Worm (Caenorhabditis elegans) whole organism, L4 larva: ENCODE results near the gene prx-3.

Experiments
- F26F4.8 ChIP-seq: fragments of 200-800 bp; sonication (Bioruptor generic); conservative IDR thresholded peaks from 2 replicates; pipeline ENCODE4 v1.3.6; 2022; ENCODE audit warnings: missing genetic modification characterization, missing compliant biosample characterization
- F37D6.2 ChIP-seq: sonication (generic microtip); optimal IDR thresholded peaks from 2 replicates; lab custom pipeline; 2016; ENCODE audit warnings: mild to moderate bottlenecking, missing genetic modification characterization, missing compliant biosample characterization
- F44E2.7 ChIP-seq: fragments of 200-800 bp; sonication (Bioruptor generic); IDR thresholded peaks from 2 replicates; pipeline ENCODE4 v2.1.2; 2022; ENCODE audit warnings: missing genetic modification characterization, missing compliant biosample characterization
- Y105C5A.15 ChIP-seq: fragments of 200-800 bp; sonication (Bioruptor generic); IDR thresholded peaks from 2 replicates; pipeline ENCODE4 v1.3.6; 2022; ENCODE audit warnings: missing genetic modification characterization, missing compliant biosample characterization
- Y75B8A.6 ChIP-seq: fragments of 200-800 bp; sonication (Bioruptor generic); IDR thresholded peaks from 2 replicates; pipeline ENCODE4 v1.3.6; 2022; ENCODE audit warnings: missing genetic modification reagents, missing genetic modification characterization, missing compliant biosample characterization
- ZK337.2 ChIP-seq: fragments of 200-800 bp; sonication (Bioruptor generic); IDR thresholded peaks from 2 replicates; pipeline ENCODE4 v1.3.6; 2022; ENCODE audit warnings: missing genetic modification reagents, missing genetic modification characterization, missing compliant biosample characterization
- aha-1 ChIP-seq: fragments of 150-350 bp; peaks from one replicate; lab custom pipeline; 2014; ENCODE audit warnings: missing biosample characterization, missing genetic modification characterization
- ama-1 ChIP-seq: fragments of 150-350 bp; optimal IDR thresholded peaks from 2 replicates; lab custom pipeline; 2014; ENCODE audit warnings: inconsistent platforms, mixed read lengths
- arid-1 ChIP-seq: fragments of 200-800 bp; sonication (Bioruptor generic); conservative IDR thresholded peaks from 2 replicates; pipeline ENCODE4 v1.3.6; 2022; ENCODE audit warnings: missing genetic modification reagents, missing genetic modification characterization, missing compliant biosample characterization
- ceh-28 ChIP-seq: fragments of 150-350 bp; optimal IDR thresholded peaks from 2 replicates; lab custom pipeline; 2014; ENCODE audit warnings: missing biosample characterization, missing genetic modification reagents, missing genetic modification characterization
- ceh-32 ChIP-seq: sonication (generic microtip); optimal IDR thresholded peaks from 2 replicates; lab custom pipeline; 2016; ENCODE audit warnings: mild to moderate bottlenecking, missing genetic modification characterization, missing compliant biosample characterization; ENCODE audit not compliant: poor library complexity
- ceh-44 ChIP-seq: fragments of 200-800 bp; sonication (Bioruptor generic); IDR thresholded peaks from 2 replicates; pipeline ENCODE4 v1.3.6; 2022; ENCODE audit warnings: missing genetic modification reagents, missing genetic modification characterization, missing compliant biosample characterization
- ceh-62 ChIP-seq: sonication (generic microtip); optimal IDR thresholded peaks from 2 replicates; lab custom pipeline; 2017; ENCODE audit warnings: missing biosample characterization, missing genetic modification characterization
- ces-1 ChIP-seq: fragments of 150-350 bp; sonication (generic microtip); optimal IDR thresholded peaks from 4 replicates; lab custom pipeline; 2014; ENCODE audit warnings: missing biosample characterization, missing genetic modification reagents, missing genetic modification characterization
- ctbp-1 ChIP-seq: fragments of 200-800 bp; sonication (Bioruptor generic); IDR thresholded peaks from 2 replicates; pipeline ENCODE4 v1.3.6; 2022; ENCODE audit warnings: missing genetic modification reagents, missing genetic modification characterization, missing compliant biosample characterization
- dmd-6 ChIP-seq: fragments of 200-800 bp; sonication (Bioruptor generic); IDR thresholded peaks from 2 replicates; pipeline ENCODE4 v1.3.6; 2022; ENCODE audit warnings: missing genetic modification reagents, missing genetic modification characterization, missing compliant biosample characterization
- dmd-9 ChIP-seq: fragments of 200-800 bp; sonication (Bioruptor generic); IDR thresholded peaks from 2 replicates; pipeline ENCODE4 v1.3.6; 2022; ENCODE audit warnings: missing genetic modification reagents, missing genetic modification characterization, missing compliant biosample characterization
- dpl-1 ChIP-seq: fragments of 150-350 bp; optimal IDR thresholded peaks from 2 replicates; lab custom pipeline; 2014; ENCODE audit warnings: missing biosample characterization, missing genetic modification reagents, missing genetic modification characterization
- duxl-1 ChIP-seq: sonication (generic microtip); optimal IDR thresholded peaks from 2 replicates; lab custom pipeline; 2016; ENCODE audit warnings: mild to moderate bottlenecking, missing genetic modification characterization, moderate library complexity, missing compliant biosample characterization; ENCODE audit not compliant: poor library complexity
- dve-1 ChIP-seq: sonication (generic microtip); optimal IDR thresholded peaks from 2 replicates; lab custom pipeline; 2017; ENCODE audit warnings: antibody characterized with exemption, mild to moderate bottlenecking, missing genetic modification characterization, missing compliant biosample characterization; ENCODE audit not compliant: insufficient read depth
- egl-27 ChIP-seq: sonication (generic microtip); optimal IDR thresholded peaks from 3 replicates; lab custom pipeline; 2017; ENCODE audit warnings: missing biosample characterization, missing genetic modification reagents, missing genetic modification characterization
- hif-1 ChIP-seq, 2 experiments: sonication (generic microtip); optimal IDR thresholded peaks; 2 replicates each; lab custom pipeline; 2016 to 2017; ENCODE audit warnings: missing compliant biosample characterization in 2 of 2, missing genetic modification characterization in 2 of 2, missing genetic modification reagents in 2 of 2, missing genotype in 2 of 2, mild to moderate bottlenecking in 1 of 2
- hlh-11 ChIP-seq: fragments of 200-800 bp; sonication (Bioruptor generic); optimal IDR thresholded peaks from 2 replicates; lab custom pipeline; 2018; ENCODE audit warnings: mild to moderate bottlenecking, missing genetic modification characterization, missing compliant biosample characterization
- hlh-30 ChIP-seq: sonication (generic microtip); optimal IDR thresholded peaks from 2 replicates; lab custom pipeline; 2017; ENCODE audit warnings: antibody characterized with exemption, mild to moderate bottlenecking, missing genetic modification characterization, missing compliant biosample characterization; ENCODE audit not compliant: insufficient read depth
- hmg-1.1 ChIP-seq: fragments of 200-800 bp; sonication (Bioruptor generic); IDR thresholded peaks from 2 replicates; pipeline ENCODE4 v1.3.6; 2022; ENCODE audit warnings: missing genetic modification reagents, missing genetic modification characterization, missing compliant biosample characterization
- lin-1 ChIP-seq: fragments of 200-800 bp; sonication (Bioruptor generic); IDR thresholded peaks from 2 replicates; pipeline ENCODE4 v1.3.6; 2022; ENCODE audit warnings: missing genetic modification reagents, missing genetic modification characterization, missing compliant biosample characterization
- lin-38 ChIP-seq: fragments of 200-800 bp; sonication (Bioruptor generic); IDR thresholded peaks from 2 replicates; pipeline ENCODE4 v1.3.6; 2022; ENCODE audit warnings: missing genetic modification reagents, missing genetic modification characterization, missing compliant biosample characterization
- lin-39 ChIP-seq: fragments of 150-350 bp; optimal IDR thresholded peaks from 2 replicates; lab custom pipeline; 2014; ENCODE audit warnings: missing biosample characterization, missing genetic modification reagents, missing genetic modification characterization
- mdt-29 ChIP-seq: fragments of 200-800 bp; sonication (Bioruptor generic); IDR thresholded peaks from 2 replicates; pipeline ENCODE4 v1.3.6; 2022; ENCODE audit warnings: missing genetic modification reagents, missing genetic modification characterization, missing compliant biosample characterization
- mes-2 ChIP-seq: sonication (generic microtip); optimal IDR thresholded peaks from 2 replicates; lab custom pipeline; 2016; ENCODE audit warnings: missing genotype, mild to moderate bottlenecking, missing genetic modification characterization, missing compliant biosample characterization; ENCODE audit not compliant: poor library complexity, severe bottlenecking
- mxl-2 ChIP-seq: fragments of 200-800 bp; sonication (Bioruptor generic); conservative IDR thresholded peaks from 2 replicates; pipeline ENCODE4 v1.3.6; 2022; ENCODE audit warnings: missing genetic modification reagents, missing genetic modification characterization, missing compliant biosample characterization
- mxl-3 ChIP-seq: fragments of 200-800 bp; sonication (Bioruptor generic); optimal IDR thresholded peaks from 2 replicates; lab custom pipeline; 2018; ENCODE audit warnings: mild to moderate bottlenecking, missing genetic modification characterization, missing compliant biosample characterization
- nhr-10 ChIP-seq: fragments of 150-350 bp; optimal IDR thresholded peaks from 2 replicates; lab custom pipeline; 2014; ENCODE audit warnings: missing biosample characterization, missing genetic modification characterization
- nhr-237 ChIP-seq: sonication (generic microtip); optimal IDR thresholded peaks from 2 replicates; lab custom pipeline; 2017; ENCODE audit warnings: missing biosample characterization, missing genetic modification characterization
- nhr-48 ChIP-seq: sonication (generic microtip); optimal IDR thresholded peaks from 2 replicates; lab custom pipeline; 2016; ENCODE audit warnings: mild to moderate bottlenecking, missing genetic modification characterization, missing compliant biosample characterization
- nhr-6 ChIP-seq: fragments of 150-350 bp; optimal IDR thresholded peaks from 2 replicates; lab custom pipeline; 2014; ENCODE audit warnings: missing biosample characterization, missing genetic modification characterization
- nhr-76 ChIP-seq: fragments of 150-350 bp; optimal IDR thresholded peaks from 2 replicates; lab custom pipeline; 2014; ENCODE audit warnings: missing biosample characterization, missing genetic modification characterization
- php-3 ChIP-seq: fragments of 200-800 bp; sonication (Bioruptor generic); IDR thresholded peaks from 2 replicates; pipeline ENCODE4 v1.3.6; 2022; ENCODE audit warnings: missing genetic modification reagents, missing genetic modification characterization, missing compliant biosample characterization
- pqm-1 ChIP-seq: sonication (generic microtip); optimal IDR thresholded peaks from 2 replicates; lab custom pipeline; 2017; ENCODE audit warnings: missing biosample characterization, missing genetic modification characterization
- rbr-2 ChIP-seq: sonication (generic microtip); optimal IDR thresholded peaks from 2 replicates; lab custom pipeline; 2016; ENCODE audit warnings: missing genotype, missing genetic modification characterization, missing compliant biosample characterization
- sdz-12 ChIP-seq: fragments of 200-800 bp; sonication (Bioruptor generic); optimal IDR thresholded peaks from 2 replicates; lab custom pipeline; 2018; ENCODE audit warnings: mild to moderate bottlenecking, missing genetic modification characterization, missing compliant biosample characterization
- skn-1 ChIP-seq: fragments of 150-350 bp; optimal IDR thresholded peaks from 2 replicates; lab custom pipeline; 2014; ENCODE audit warnings: missing biosample characterization, missing genetic modification characterization
- tra-1 ChIP-seq: fragments of 200-800 bp; sonication (Bioruptor generic); IDR thresholded peaks from 2 replicates; pipeline ENCODE4 v1.3.6; 2022; ENCODE audit warnings: missing genetic modification reagents, missing genetic modification characterization, missing compliant biosample characterization
- unc-130 ChIP-seq: sonication (generic microtip); optimal IDR thresholded peaks from 2 replicates; lab custom pipeline; 2016; ENCODE audit warnings: missing genetic modification reagents, missing genetic modification characterization, missing compliant biosample characterization
- unc-39 ChIP-seq: sonication (generic microtip); optimal IDR thresholded peaks from 2 replicates; lab custom pipeline; 2017; ENCODE audit warnings: missing biosample characterization, missing genetic modification characterization
- unc-62 ChIP-seq, 3 experiments: fragments of 150-350 bp in 1 of 3; sonication (generic microtip); optimal IDR thresholded peaks in 2 of 3; peaks in 1 of 3; 1 replicate in 1 of 3; 2 replicates in 2 of 3; lab custom pipeline; 2014 to 2017; ENCODE audit warnings: missing biosample characterization in 3 of 3, missing genetic modification characterization in 3 of 3, missing genetic modification reagents in 3 of 3, missing genotype in 1 of 3
- zag-1 ChIP-seq: fragments of 150-350 bp; optimal IDR thresholded peaks from 2 replicates; lab custom pipeline; 2014; ENCODE audit warnings: missing biosample characterization, missing genetic modification characterization
- zfp-3 ChIP-seq: fragments of 200-800 bp; sonication (Bioruptor generic); conservative IDR thresholded peaks from 2 replicates; pipeline ENCODE4 v1.3.6; 2022; ENCODE audit warnings: missing genetic modification reagents, missing genetic modification characterization, missing compliant biosample characterization
- zip-11 ChIP-seq: fragments of 200-800 bp; sonication (Bioruptor generic); IDR thresholded peaks from 2 replicates; pipeline ENCODE4 v1.3.6; 2022; ENCODE audit warnings: missing genetic modification characterization, missing compliant biosample characterization
- ztf-11 ChIP-seq: fragments of 150-350 bp; optimal IDR thresholded peaks from 2 replicates; lab custom pipeline; 2014; ENCODE audit warnings: missing biosample characterization, missing genetic modification characterization
- ztf-7 ChIP-seq: fragments of 150-350 bp; optimal IDR thresholded peaks from 2 replicates; lab custom pipeline; 2014; ENCODE audit warnings: missing biosample characterization, missing genetic modification characterization

The prx-3 gene

ce11 chrX:6091967-6092366 is 20.8 kb downstream of the prx-3 start, which contains the start of gene hsp-3 (continued):
- no peak for TF ChIP-seq F26F4.8 (GFP tag; lab: Robert Waterston, UW)
- TF ChIP-seq dmd-9 (GFP tag; lab: Robert Waterston, UW), result peak; percentile 93
- TF ChIP-seq duxl-1 (tag; lab: Kevin White, UChicago), result peak; percentile 86
- TF ChIP-seq Y75B8A.6 (GFP tag; lab: Robert Waterston, UW), result peak; percentile 56; the same call in 1 of the 2 replicates
- peak; percentile 99 for TF ChIP-seq aha-1 (tag; lab: Kevin White, UChicago)
- peak; percentile 94 for TF ChIP-seq zfp-3
- peak; percentile 95 for TF ChIP-seq php-3 (GFP tag; lab: Robert Waterston, UW)
- no peak for TF ChIP-seq ztf-11 (tag; lab: Kevin White, UChicago)
- peak; percentile 97 for TF ChIP-seq rbr-2 (tag; lab: Kevin White, UChicago)
- peak; percentile 97 for TF ChIP-seq arid-1 (GFP tag; lab: Robert Waterston, UW)
- TF ChIP-seq mes-2, result peak; percentile 70
- TF ChIP-seq pqm-1, result peak; percentile 32
- TF ChIP-seq hmg-1.1 (GFP tag; lab: Robert Waterston, UW), result peak; percentile 98
- TF ChIP-seq dpl-1 (GFP tag; lab: Kevin White, UChicago), result peak; percentile 79
- peak; percentile 95 for TF ChIP-seq hlh-30 (tag; lab: Kevin White, UChicago)
- peak; percentile 95 for TF ChIP-seq mdt-29 (GFP tag; lab: Robert Waterston, UW)
- no peak for TF ChIP-seq lin-39 (tag; lab: Kevin White, UChicago)
- peak; percentile 91 for TF ChIP-seq nhr-48 (tag; lab: Kevin White, UChicago)
- TF ChIP-seq dmd-6 (GFP tag; lab: Robert Waterston, UW), result peak; percentile 99
- TF ChIP-seq skn-1 (tag; lab: Kevin White, UChicago), result no peak
- TF ChIP-seq ceh-28 (tag; lab: Kevin White, UChicago), result peak; percentile 2
- no peak for TF ChIP-seq ama-1
- TF ChIP-seq ctbp-1 (GFP tag; lab: Robert Waterston, UW), result peak; percentile 95
- no peak for TF ChIP-seq ces-1 (GFP tag; lab: Kevin White, UChicago)
- no peak for TF ChIP-seq nhr-76
- TF ChIP-seq mxl-2, result peak; percentile 67
- TF ChIP-seq hif-1 (tag; optimal IDR thresholded peaks at IDR 0.05; lab: Kevin White, UChicago), result peak; percentile 62 to 92
- no peak for TF ChIP-seq ZK337.2 (GFP tag; lab: Robert Waterston, UW)
- TF ChIP-seq F44E2.7 (GFP tag; lab: Robert Waterston, UW), result 0 out of 2 replicates have a peak, but pooled peaks have one; percentile 42
- peak; percentile 99 for TF ChIP-seq dve-1 (tag; lab: Kevin White, UChicago)
- peak; percentile 66 for TF ChIP-seq sdz-12 (GFP tag; lab: Kevin White, UChicago)
- TF ChIP-seq egl-27 (tag; lab: Kevin White, UChicago), result no peak
- peak; percentile 32 for TF ChIP-seq nhr-237 (tag; lab: Kevin White, UChicago)
- TF ChIP-seq ceh-32 (tag; lab: Kevin White, UChicago), result peak; percentile 41
- peak; percentile 88 for TF ChIP-seq lin-38 (GFP tag; lab: Robert Waterston, UW)
- TF ChIP-seq zip-11 (GFP tag; lab: Robert Waterston, UW), result 0 out of 2 replicates have a peak, but pooled peaks have one; percentile 15
- TF ChIP-seq F37D6.2 (tag; lab: Kevin White, UChicago), result peak; percentile 92
- TF ChIP-seq mxl-3, result peak; percentile 95
- peak; percentile 27 for TF ChIP-seq zag-1 (tag; lab: Kevin White, UChicago)
- TF ChIP-seq nhr-6 (tag; lab: Kevin White, UChicago), result peak; percentile 96
- TF ChIP-seq hlh-11 (tag; lab: Kevin White, UChicago), result peak; percentile 99
- TF ChIP-seq tra-1, result peak; percentile 98
- peak; percentile 98 for TF ChIP-seq lin-1 (GFP tag; lab: Robert Waterston, UW)
- TF ChIP-seq unc-62 (GFP tag; optimal IDR thresholded peaks at IDR 0.05 in 1 of 2; lab: Kevin White, UChicago), result peak; percentile 7 to 97
- TF ChIP-seq unc-62 (tag; optimal IDR thresholded peaks at IDR 0.05; lab: Kevin White, UChicago), result no peak
- TF ChIP-seq unc-39 (tag; lab: Kevin White, UChicago), result no peak
- no peak for TF ChIP-seq ceh-44 (GFP tag; lab: Robert Waterston, UW)
- TF ChIP-seq ztf-7 (tag; lab: Kevin White, UChicago), result peak; percentile 65
- no peak for TF ChIP-seq Y105C5A.15
- TF ChIP-seq unc-130, result peak; percentile 6
- peak; percentile 66 for TF ChIP-seq nhr-10
- no peak for TF ChIP-seq ceh-62
